Worm (Caenorhabditis elegans): Measurements from ENCODE around the gene C30A5.10.

Gene C30A5.10

DNA sequence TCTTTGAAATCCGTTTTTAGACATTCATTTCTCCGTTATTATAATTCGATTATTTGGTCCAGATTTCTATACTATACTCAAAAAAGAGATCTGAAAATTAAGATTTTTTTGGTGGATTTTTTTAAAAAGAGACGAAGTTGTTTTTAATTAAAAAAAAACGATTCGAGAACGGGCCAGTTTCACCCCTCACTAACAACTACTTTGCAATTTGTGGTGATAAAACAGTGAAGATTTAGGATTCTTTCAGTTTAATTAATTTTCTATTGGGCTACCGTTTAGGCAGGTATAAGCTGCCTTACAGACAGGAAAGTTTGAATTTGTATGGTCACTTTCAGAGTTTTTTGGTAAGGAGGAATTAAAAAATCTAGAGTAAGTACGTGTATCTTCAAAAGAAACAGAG lies 8.6 kb downstream of the C30A5.10 start, which contains the start of gene unc-36:
Gene unc-36 (minus strand): TSS at position 101 of the 400 bp plus-strand sequence.
- TF ChIP-seq unc-39 (tag; optimal IDR thresholded peaks at IDR 0.05) (no peak), ztf-11 (tag; optimal IDR thresholded peaks at IDR 0.05) (no peak), nhr-11 (tag; optimal IDR thresholded peaks at IDR 0.05) (no peak), unc-55 (GFP tag; optimal IDR thresholded peaks at IDR 0.05) (no peak), ama-1 (optimal IDR thresholded peaks at IDR 0.05) (no peak), elt-1 (tag; optimal IDR thresholded peaks at IDR 0.05) (no peak), nhr-237 (tag; optimal IDR thresholded peaks at IDR 0.05) (no peak), Y55F3AM.14 (GFP tag; optimal IDR thresholded peaks at IDR 0.05) (no peak)

DNA sequence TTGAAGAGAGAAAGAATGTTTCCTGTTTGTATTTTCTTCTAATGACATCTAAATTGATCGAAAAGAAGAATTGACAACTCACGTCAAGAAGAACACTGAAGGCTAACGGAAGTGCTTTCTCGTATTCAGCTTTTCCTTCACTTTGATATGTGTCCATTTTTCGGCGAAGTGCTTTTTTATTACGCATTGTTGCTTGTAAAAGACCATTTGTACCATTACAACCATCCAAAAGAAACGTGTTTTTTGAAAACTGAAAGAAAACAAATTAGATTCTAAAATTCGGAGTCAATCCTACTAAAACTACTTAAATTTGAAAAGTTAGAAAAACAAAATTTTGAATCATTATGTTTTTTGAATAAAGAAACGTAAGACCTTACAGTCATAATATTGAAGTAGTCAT lies 10.6 kb downstream of the C30A5.10 start:
- TF ChIP-seq sem-4 (tag; optimal IDR thresholded peaks at IDR 0.05) (no peak), skn-1 (tag; optimal IDR thresholded peaks at IDR 0.05) (no peak), nhr-12 (tag; optimal IDR thresholded peaks at IDR 0.05) (no peak), ZK546.5 (tag; optimal IDR thresholded peaks at IDR 0.05) (no peak), mbf-1 (tag; optimal IDR thresholded peaks at IDR 0.05) (no peak), fos-1 (tag; optimal IDR thresholded peaks at IDR 0.05) (no peak), unc-39 (tag; optimal IDR thresholded peaks at IDR 0.05) (no peak), blmp-1 (tag; optimal IDR thresholded peaks at IDR 0.05; ENCODE audit: insufficient read depth) (no peak), sma-9 (GFP tag; optimal IDR thresholded peaks at IDR 0.05) (no peak), sma-9 (tag; optimal IDR thresholded peaks at IDR 0.05) (no peak), lin-39 (tag; optimal IDR thresholded peaks at IDR 0.05) (no peak), ztf-1 (GFP tag; conservative IDR thresholded peaks at IDR 0.05) (no peak), crh-2 (tag; optimal IDR thresholded peaks at IDR 0.05) (no peak), alr-1 (tag; optimal IDR thresholded peaks at IDR 0.05) (no peak), lin-13 (GFP tag; optimal IDR thresholded peaks at IDR 0.05) (no peak), nhr-23 (tag; optimal IDR thresholded peaks at IDR 0.05) (no peak), sma-3 (GFP tag; optimal IDR thresholded peaks at IDR 0.05) (no peak), nhr-11 (tag; optimal IDR thresholded peaks at IDR 0.05) (no peak), nhr-6 (tag; optimal IDR thresholded peaks at IDR 0.05) (no peak)

DNA sequence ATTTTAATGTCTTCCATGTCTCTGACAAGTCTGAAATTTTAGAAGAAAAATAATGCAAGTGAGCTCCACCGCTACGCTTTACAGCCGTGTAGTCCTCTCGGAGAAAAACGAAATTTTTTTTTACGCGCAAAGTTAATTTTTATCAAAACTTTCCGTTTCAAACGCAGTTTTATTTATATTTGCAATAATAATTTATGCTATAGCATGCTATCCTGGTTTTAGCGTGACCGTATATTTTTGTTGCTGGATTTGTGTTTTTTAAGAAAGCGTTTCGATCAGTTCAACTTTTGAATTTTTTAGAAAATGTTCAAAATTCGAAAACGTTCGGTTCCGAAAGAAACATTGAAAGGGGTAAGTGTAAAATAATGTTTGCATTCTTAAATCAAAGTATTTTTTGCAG lies 18.0 kb downstream of the C30A5.10 start, which contains the start of gene C50C3.1:
Gene C50C3.1 (plus strand): TSS at position 301 of the 400 bp plus-strand sequence.
- TF ChIP-seq mbf-1 (tag; optimal IDR thresholded peaks at IDR 0.05) (no peak), unc-39 (tag; optimal IDR thresholded peaks at IDR 0.05) (no peak), ceh-16 (tag; optimal IDR thresholded peaks at IDR 0.05) (no peak), zag-1 (tag; optimal IDR thresholded peaks at IDR 0.05) (no peak), elt-1 (tag; optimal IDR thresholded peaks at IDR 0.05) (no peak), ztf-1 (GFP tag; conservative IDR thresholded peaks at IDR 0.05) (no peak), sma-9 (GFP tag; optimal IDR thresholded peaks at IDR 0.05) (no peak), sma-9 (tag; optimal IDR thresholded peaks at IDR 0.05) (no peak), aly-2 (tag; optimal IDR thresholded peaks at IDR 0.05) (no peak), ZK546.5 (tag; optimal IDR thresholded peaks at IDR 0.05) (no peak), snpc-4 (tag; optimal IDR thresholded peaks at IDR 0.05) (no peak), F13H6.1 (tag; optimal IDR thresholded peaks at IDR 0.05) (no peak), lsy-2 (tag; optimal IDR thresholded peaks at IDR 0.05) (no peak), skn-1 (tag; optimal IDR thresholded peaks at IDR 0.05) (no peak), ztf-4 (tag; optimal IDR thresholded peaks at IDR 0.05) (no peak), blmp-1 (tag; optimal IDR thresholded peaks at IDR 0.05; ENCODE audit: insufficient read depth) (no peak), ceh-82 (tag; optimal IDR thresholded peaks at IDR 0.05) (no peak), crh-2 (tag; optimal IDR thresholded peaks at IDR 0.05) (no peak), C34F6.9 (tag; optimal IDR thresholded peaks at IDR 0.05) (no peak), mab-5 (tag; optimal IDR thresholded peaks at IDR 0.05) (no peak)

DNA sequence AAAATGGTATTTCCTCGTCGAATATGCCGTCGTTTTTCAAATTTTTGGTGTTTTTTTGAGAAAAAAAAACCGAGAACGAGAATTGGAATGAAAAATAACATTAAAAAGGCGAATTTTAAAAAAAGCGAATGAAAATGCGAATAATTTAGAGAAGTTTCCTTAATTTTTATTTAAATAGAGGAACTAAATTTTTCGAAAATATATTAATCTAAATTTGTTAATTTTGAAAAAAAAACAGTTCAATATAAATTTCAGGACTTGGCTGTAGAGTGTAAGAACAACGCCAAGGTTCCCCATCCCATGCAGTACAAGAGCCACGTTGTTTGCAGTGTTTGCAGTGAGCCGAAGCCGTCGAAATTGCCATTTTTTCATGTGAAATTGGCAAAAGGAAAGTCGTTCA lies 19.2 kb downstream of the C30A5.10 start, which contains the start of gene C50C3.19:
Gene C50C3.19 (plus strand): TSS at position 301 of the 400 bp plus-strand sequence.
- TF ChIP-seq nhr-11 (tag; optimal IDR thresholded peaks at IDR 0.05) (no peak), ztf-4 (tag; optimal IDR thresholded peaks at IDR 0.05) (no peak), snpc-4 (tag; optimal IDR thresholded peaks at IDR 0.05) (no peak), ceh-82 (tag; optimal IDR thresholded peaks at IDR 0.05) (no peak), nhr-237 (tag; optimal IDR thresholded peaks at IDR 0.05) (no peak), unc-39 (tag; optimal IDR thresholded peaks at IDR 0.05) (no peak), aly-2 (tag; optimal IDR thresholded peaks at IDR 0.05) (no peak), ama-1 (optimal IDR thresholded peaks at IDR 0.05) (no peak), ceh-16 (tag; optimal IDR thresholded peaks at IDR 0.05) (no peak), alr-1 (tag; optimal IDR thresholded peaks at IDR 0.05) (no peak), nhr-25 (tag; optimal IDR thresholded peaks at IDR 0.05) (no peak), unc-62 (GFP tag; optimal IDR thresholded peaks at IDR 0.05) (no peak)
